Worm (Caenorhabditis elegans) whole organism, dauer: ENCODE data around the gene F54E12.2.

Source experiments
- unc-62 ChIP-seq: sonication (generic microtip); optimal IDR thresholded peaks from 2 replicates; lab custom pipeline; 2017; ENCODE audit warnings: missing biosample characterization, missing genetic modification reagents, missing genetic modification characterization

The F54E12.2 gene

DNA sequence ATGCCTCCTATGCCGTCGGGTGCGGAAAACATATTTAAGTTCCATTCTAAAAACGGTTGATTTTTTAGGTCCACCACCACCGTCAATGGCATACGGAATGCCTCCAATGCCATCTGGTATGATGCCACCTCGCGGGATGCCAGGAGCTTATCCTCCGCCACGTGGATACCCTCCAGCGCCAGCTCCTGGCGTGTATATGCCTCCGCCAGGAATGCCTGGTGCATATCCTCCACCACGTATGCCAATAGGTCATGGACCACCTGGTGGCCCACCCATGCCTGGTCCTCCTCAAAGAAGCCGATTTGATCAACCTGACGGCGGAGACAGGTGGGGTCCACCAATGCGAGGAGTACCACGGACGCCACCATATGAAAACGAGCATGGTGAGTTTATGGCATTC is 25.5 kb downstream of the F54E12.2 start:
- no peak for TF ChIP-seq unc-62 (GFP tag; lab: Kevin White, UChicago)

DNA sequence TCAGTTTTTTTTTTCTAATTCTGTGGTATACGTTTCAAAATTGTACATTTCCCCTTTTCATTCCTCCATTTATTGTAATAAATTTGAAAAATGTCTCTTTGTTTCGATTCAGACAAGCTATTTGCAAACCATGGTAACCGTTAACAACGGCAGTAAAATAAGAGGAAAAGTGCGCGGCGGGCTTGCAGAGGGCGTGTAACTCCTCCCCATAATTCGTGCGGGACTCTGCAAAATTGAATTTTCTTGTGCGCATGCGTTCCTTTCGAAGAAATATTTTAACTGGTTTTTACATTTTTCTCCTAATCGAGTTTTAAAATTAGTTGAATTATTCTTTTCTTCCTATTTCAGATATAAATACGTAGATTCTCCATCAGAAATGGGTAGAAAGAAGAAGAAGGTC is 26.4 kb downstream of the F54E12.2 start, which contains the start of gene znf-207:
Gene znf-207, plus strand, starts transcription at position 349 of the 400 bp plus-strand sequence.
- no peak for TF ChIP-seq unc-62 (GFP tag; lab: Kevin White, UChicago)

DNA sequence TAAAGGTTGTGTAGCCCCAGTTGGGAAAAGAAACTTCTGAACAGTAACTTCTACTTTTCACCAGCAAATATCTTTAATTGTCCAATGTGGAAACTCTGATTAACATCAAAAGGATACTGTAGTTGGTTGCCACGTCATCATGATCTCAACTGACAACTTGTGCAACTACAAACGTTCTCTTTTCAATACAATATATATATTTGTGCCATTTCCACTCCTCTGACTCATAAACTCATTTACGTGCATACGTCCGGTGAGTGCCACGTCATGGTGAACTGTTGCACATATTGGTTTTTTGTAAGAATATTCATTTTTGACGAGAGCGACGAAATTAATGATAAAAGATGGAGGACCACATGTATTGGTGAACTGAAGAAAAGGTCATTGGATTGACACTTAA is 29.2 kb downstream of the F54E12.2 start:
- TF ChIP-seq unc-62 (GFP tag; lab: Kevin White, UChicago), result no peak

DNA sequence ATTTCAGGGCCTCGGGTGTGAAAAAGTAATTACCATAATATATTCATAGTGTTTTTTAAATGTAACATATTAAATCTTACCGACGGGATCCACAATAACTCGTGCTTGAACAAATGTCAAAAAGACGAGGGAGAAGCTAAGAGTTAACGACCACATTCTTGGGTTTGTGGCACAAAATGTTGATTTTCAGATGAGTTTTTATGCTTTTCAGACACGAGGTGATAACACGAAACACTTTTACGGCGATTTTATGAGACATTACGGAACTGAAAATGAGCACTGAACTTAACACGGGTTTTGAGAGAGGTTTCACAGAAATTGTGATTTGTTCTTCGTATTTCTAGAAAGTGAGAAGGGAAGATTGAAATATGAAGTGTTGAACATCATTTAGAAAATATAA is 30.4 kb downstream of the F54E12.2 start, which contains the start of gene B0035.13:
Gene B0035.13, minus strand, starts transcription at position 173 of the 400 bp plus-strand sequence.
- no peak for TF ChIP-seq unc-62 (GFP tag; lab: Kevin White, UChicago)

DNA sequence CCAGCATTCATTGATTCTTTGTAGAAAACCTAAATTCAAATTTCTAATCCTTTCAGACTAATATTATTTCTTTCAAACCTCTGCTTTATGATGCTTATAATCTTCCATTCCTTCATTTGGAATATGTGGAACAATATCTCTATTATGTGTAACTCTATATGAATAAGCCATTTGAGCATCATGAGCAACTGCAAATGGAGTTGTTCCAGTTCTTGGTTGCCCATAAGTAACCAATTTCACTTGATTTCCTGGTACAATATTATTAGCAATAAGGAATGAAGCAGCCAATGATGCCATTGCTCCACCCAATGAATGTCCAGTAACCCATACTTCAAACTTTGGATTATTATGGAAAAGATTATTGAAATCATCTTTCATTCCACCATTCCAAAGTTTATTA is 32.0 kb downstream of the F54E12.2 start:
- TF ChIP-seq unc-62 (GFP tag; lab: Kevin White, UChicago), result no peak

DNA sequence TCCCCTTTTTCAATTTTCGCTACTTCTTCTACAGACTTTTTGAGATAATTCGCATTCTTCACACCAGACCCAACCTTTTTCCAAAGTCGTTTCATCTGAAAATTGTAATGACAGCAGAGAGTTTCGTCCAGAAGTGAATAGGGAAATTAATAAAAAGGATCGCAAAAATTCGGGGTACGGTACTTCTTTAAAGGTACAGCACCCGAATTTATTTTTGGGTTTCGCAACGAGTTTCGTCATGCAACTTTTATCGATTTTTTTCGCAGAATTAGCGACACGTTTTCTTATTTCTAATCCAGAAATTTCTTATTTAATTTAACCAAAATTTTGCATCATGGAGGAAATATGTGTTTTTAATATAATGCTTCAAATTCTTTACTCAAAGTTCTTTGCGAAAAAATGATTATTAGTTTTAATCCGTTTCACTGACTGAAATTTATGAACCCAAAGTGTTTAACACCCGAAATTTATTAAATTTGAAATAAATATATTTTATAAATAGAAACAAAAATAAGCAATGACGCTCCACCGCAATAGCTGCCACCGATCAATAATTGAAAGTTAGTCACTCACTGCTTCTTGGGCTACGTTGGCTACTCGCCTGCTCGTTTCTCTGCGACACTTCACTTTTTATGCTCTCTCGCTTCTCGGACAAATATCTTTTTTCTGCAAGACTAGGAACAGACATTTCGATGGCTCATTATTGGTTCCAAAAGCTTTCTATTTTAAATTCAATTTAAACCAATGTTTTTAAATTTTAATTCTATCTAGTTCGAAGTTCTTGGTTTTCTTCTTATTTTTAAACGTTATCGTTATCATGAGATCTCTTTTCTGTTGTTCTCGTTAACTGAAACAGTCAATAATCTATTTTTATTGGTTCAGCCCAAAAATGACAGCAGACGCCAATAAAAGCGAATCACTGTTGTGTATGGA is 38.6 kb downstream of the F54E12.2 start, which contains the start of the genes B0035.15 and dnj-1:
Gene B0035.15, minus strand, starts transcription at position 99 of the 933 bp plus-strand sequence.
Gene dnj-1, plus strand, starts transcription at position 883 of the 933 bp plus-strand sequence.
- TF ChIP-seq unc-62 (GFP tag; lab: Kevin White, UChicago), result no peak

DNA sequence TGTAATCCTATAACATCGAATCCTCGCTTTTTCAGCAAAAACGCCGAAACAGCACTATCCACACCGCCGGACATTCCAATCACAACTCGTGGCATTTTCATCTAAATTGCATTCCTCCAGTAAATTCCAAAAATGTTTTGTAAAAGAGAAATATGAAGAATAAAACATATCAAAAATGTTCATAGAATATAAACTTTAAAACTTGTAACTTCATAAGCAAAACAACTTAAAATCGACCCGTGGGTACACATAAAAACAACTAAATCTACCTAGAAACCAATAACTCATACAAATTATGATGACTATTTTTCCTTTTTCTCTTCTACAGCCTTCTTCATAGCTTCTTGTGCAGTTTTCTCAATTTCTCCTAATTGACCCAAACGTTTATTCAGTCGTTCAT is 40.2 kb downstream of the F54E12.2 start, which contains the start of gene mttu-1:
Gene mttu-1, minus strand, starts transcription at position 101 of the 400 bp plus-strand sequence.
- TF ChIP-seq unc-62 (GFP tag; lab: Kevin White, UChicago), result no peak

DNA sequence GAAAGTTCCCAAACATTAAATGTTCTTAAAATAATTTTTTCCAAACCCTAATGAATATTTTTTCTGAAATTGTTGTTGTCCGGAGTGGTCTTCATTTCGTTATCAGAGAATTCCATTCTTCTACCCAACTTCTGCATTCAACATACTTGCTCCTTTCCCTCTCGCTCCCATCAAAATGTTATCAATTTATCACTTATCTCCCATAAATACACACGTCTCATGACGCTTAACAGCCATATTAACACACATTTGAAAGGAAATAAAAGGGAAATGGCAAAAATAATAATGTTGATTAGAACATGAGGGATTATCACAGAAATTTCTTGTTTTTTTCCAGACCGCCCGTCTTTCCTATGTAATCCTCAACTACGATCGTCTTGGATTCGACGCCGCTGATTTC is 48.0 kb downstream of the F54E12.2 start:
- no peak for TF ChIP-seq unc-62 (GFP tag; lab: Kevin White, UChicago)

DNA sequence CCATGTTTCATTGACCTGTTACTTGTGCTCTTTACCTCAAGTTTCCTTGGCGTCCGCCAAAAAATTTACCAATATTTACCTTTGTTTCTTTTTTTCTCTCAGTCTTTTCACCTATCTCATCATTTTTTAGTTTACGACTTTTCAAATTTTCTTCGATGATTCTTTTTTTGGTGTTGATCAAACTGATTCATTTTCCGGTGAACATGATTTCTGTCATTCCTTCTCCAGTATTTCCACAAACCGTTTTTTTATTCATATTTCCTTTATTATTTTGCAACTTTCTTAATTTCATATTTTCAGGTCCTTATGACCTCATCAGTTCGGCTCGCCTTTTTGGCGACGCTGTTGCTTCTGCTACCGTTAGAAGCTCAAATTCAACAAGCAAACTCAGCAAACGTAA is 49.5 kb downstream of the F54E12.2 start, which contains the start of gene F54D1.6:
Gene F54D1.6, plus strand, starts transcription at position 301 of the 400 bp plus-strand sequence.
- no peak for TF ChIP-seq unc-62 (GFP tag; lab: Kevin White, UChicago)

DNA sequence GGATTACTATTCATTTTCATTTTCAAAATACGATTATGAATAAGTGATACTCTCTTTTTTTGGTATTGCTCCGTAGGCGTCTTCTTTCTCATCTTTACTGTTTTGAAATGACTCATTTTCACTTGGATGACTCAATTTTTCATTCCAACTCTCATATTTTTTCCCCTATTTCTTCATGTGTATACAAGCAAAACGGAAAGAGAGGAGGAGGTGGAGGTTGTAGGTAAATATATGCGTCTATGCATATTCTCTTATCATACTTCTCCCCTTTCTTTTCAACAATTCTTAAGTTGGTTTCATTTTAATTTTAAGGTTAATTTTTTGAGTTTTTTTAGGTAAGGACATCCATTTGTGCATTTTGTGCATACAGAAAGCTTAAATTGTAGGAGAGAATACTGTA is 50.9 kb downstream of the F54E12.2 start:
- TF ChIP-seq unc-62 (GFP tag; lab: Kevin White, UChicago), result no peak

DNA sequence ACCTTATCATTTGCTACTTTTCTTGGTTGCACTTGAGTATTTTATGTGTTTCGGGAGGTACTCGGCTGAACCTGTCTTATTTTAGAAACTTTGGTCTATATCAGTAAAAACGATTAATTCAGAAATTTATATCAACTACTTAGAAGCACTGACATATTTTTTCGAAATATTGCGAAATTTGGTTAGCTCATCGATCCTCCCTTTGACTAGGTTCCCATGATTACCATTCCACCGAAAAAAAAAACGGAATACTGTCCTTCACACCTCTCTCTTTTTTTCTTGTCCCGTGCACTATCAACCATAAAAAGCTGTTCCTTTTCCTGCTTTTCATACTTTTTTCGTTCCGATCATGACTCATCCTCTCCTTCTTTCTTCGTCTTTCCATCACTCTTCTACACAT is 51.7 kb downstream of the F54E12.2 start:
- no peak for TF ChIP-seq unc-62 (GFP tag; lab: Kevin White, UChicago)

DNA sequence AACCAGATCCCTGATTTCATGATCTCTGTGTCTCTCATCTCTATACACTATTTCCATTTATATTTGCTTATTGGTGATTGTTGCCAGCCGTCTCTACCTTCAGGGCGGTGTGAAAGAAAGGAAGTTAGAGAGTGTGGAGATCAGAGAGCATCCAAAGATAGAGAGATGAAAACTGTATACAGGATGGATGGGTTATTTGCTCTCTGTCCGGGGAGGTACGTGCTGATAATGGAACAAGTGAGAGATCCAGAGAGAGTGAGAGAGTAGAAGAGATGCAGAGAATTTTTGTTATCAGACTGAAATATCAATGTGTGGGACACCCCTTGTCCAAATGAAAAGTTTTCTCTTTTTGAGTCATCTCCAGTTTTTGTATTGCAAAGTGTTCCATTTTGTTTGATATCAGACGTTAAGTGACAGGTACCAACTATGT is 52.9 kb downstream of the F54E12.2 start:
- no peak for TF ChIP-seq unc-62 (GFP tag; lab: Kevin White, UChicago)
